Worm (Caenorhabditis elegans) whole organism, late embryonic: ENCODE measurements around the gene F28B1.2.

ENCODE experiments used
- K02D7.2 ChIP-seq: sonication (generic microtip); optimal IDR thresholded peaks from 2 replicates; lab custom pipeline; 2017; ENCODE audit warnings: mild to moderate bottlenecking, missing genetic modification characterization, missing compliant biosample characterization
- Y22D7AL.16 ChIP-seq: sonication (generic microtip); optimal IDR thresholded peaks from 2 replicates; lab custom pipeline; 2016; ENCODE audit warnings: missing genetic modification characterization, missing compliant biosample characterization
- ceh-14 ChIP-seq: sonication (generic microtip); optimal IDR thresholded peaks from 2 replicates; lab custom pipeline; 2016; ENCODE audit warnings: missing genotype, missing genetic modification characterization, missing compliant biosample characterization
- ceh-2 ChIP-seq: sonication (generic microtip); optimal IDR thresholded peaks from 2 replicates; lab custom pipeline; 2016; ENCODE audit warnings: missing genotype, missing genetic modification characterization, missing compliant biosample characterization
- ceh-24 ChIP-seq: sonication (generic microtip); optimal IDR thresholded peaks from 2 replicates; lab custom pipeline; 2016; ENCODE audit warnings: mild to moderate bottlenecking, missing genetic modification characterization, missing compliant biosample characterization
- ceh-30 ChIP-seq: fragments of 150-350 bp; optimal IDR thresholded peaks from 2 replicates; lab custom pipeline; 2014; ENCODE audit warnings: missing biosample characterization, missing genetic modification characterization
- ceh-45 ChIP-seq: fragments of 200-800 bp; sonication (Bioruptor generic); IDR thresholded peaks from 2 replicates; pipeline ENCODE4 v1.3.6; 2022; ENCODE audit warnings: missing genetic modification reagents, missing genetic modification characterization, missing compliant biosample characterization
- dve-1 ChIP-seq: sonication (generic microtip); optimal IDR thresholded peaks from 2 replicates; lab custom pipeline; 2017; ENCODE audit warnings: antibody characterized with exemption, mild to moderate bottlenecking, missing genetic modification characterization, missing compliant biosample characterization
- eyg-1 ChIP-seq: sonication (generic microtip); optimal IDR thresholded peaks from 2 replicates; lab custom pipeline; 2016; ENCODE audit warnings: missing genotype, missing genetic modification characterization, missing compliant biosample characterization
- gmeb-2 ChIP-seq: sonication (generic microtip); optimal IDR thresholded peaks from 2 replicates; lab custom pipeline; 2016; ENCODE audit warnings: missing genetic modification characterization, inconsistent platforms, missing compliant biosample characterization
- hlh-6 ChIP-seq: sonication (generic microtip); optimal IDR thresholded peaks from 2 replicates; lab custom pipeline; 2016; ENCODE audit warnings: missing genotype, missing genetic modification characterization, missing compliant biosample characterization
- mec-3 ChIP-seq: sonication (generic microtip); optimal IDR thresholded peaks from 2 replicates; lab custom pipeline; 2016; ENCODE audit warnings: borderline replicate concordance, missing genetic modification characterization, missing compliant biosample characterization
- nhr-11 ChIP-seq: fragments of 150-350 bp; optimal IDR thresholded peaks from 2 replicates; lab custom pipeline; 2014; ENCODE audit warnings: missing biosample characterization, missing genetic modification characterization
- odd-2 ChIP-seq: sonication (generic microtip); optimal IDR thresholded peaks from 2 replicates; lab custom pipeline; 2017; ENCODE audit warnings: antibody characterized with exemption, mild to moderate bottlenecking, missing genetic modification characterization, missing compliant biosample characterization
- pag-3 ChIP-seq: sonication (generic microtip); optimal IDR thresholded peaks from 2 replicates; lab custom pipeline; 2016; ENCODE audit warnings: missing compliant biosample characterization, missing genetic modification characterization, borderline replicate concordance
- rnt-1 ChIP-seq: sonication (generic microtip); optimal IDR thresholded peaks from 2 replicates; lab custom pipeline; 2016; ENCODE audit warnings: missing genetic modification characterization, missing compliant biosample characterization
- sox-2 ChIP-seq: fragments of 200-800 bp; sonication (Bioruptor generic); IDR thresholded peaks from 2 replicates; pipeline ENCODE4 v1.3.6; 2022; ENCODE audit warnings: missing genetic modification reagents, missing genetic modification characterization, missing compliant biosample characterization
- syd-9 ChIP-seq: sonication (generic microtip); optimal IDR thresholded peaks from 2 replicates; lab custom pipeline; 2016; ENCODE audit warnings: mild to moderate bottlenecking, missing genetic modification characterization, moderate library complexity, missing compliant biosample characterization
- tbx-2 ChIP-seq: sonication (generic microtip); optimal IDR thresholded peaks from 2 replicates; lab custom pipeline; 2016; ENCODE audit warnings: missing genetic modification characterization, missing compliant biosample characterization
- unc-86 ChIP-seq: sonication (generic microtip); optimal IDR thresholded peaks from 2 replicates; lab custom pipeline; 2016; ENCODE audit warnings: missing genetic modification characterization, missing compliant biosample characterization

Gene F28B1.2

ce11 chrV:17094568-17094967, 50.0 kb downstream of the F28B1.2 start:
- TF ChIP-seq nhr-11 (tag; lab: Kevin White, UChicago), result no peak
- TF ChIP-seq pag-3, result no peak
- TF ChIP-seq ceh-24 (tag; lab: Kevin White, UChicago), result no peak
- no peak for TF ChIP-seq K02D7.2 (tag; lab: Kevin White, UChicago)
- TF ChIP-seq syd-9 (tag; lab: Kevin White, UChicago), result no peak
- TF ChIP-seq hlh-6 (tag; lab: Kevin White, UChicago), result no peak
- no peak for TF ChIP-seq dve-1 (tag; lab: Kevin White, UChicago)
- no peak for TF ChIP-seq gmeb-2 (tag; lab: Kevin White, UChicago)
- no peak for TF ChIP-seq sox-2 (GFP tag; lab: Robert Waterston, UW)
- TF ChIP-seq ceh-14, result no peak
- no peak for TF ChIP-seq ceh-30 (tag; lab: Kevin White, UChicago)
- no peak for TF ChIP-seq rnt-1 (tag; lab: Kevin White, UChicago)
- TF ChIP-seq unc-86 (tag; lab: Kevin White, UChicago), result no peak
- no peak for TF ChIP-seq odd-2 (tag; lab: Kevin White, UChicago)
- TF ChIP-seq eyg-1 (tag; lab: Kevin White, UChicago), result no peak
- no peak for TF ChIP-seq tbx-2 (tag; lab: Kevin White, UChicago)

ce11 chrV:17098669-17099068, 54.1 kb downstream of the F28B1.2 start, which contains the start of the genes ZK218.3 and ZK218.4:
Gene ZK218.3, minus strand, starts transcription at chrV:17098769.
Gene ZK218.4, plus strand, starts transcription at chrV:17098854.
- TF ChIP-seq mec-3 (tag; lab: Kevin White, UChicago) (no peak), ceh-2 (no peak), gmeb-2 (tag; lab: Kevin White, UChicago) (no peak), ceh-45 (GFP tag; lab: Robert Waterston, UW) (no peak), Y22D7AL.16 (tag; lab: Kevin White, UChicago) (no peak)
